Worm (Caenorhabditis elegans) whole organism, L3 larva: ENCODE results near the gene unc-23.

Experiments used
- pha-4 ChIP-seq: fragments of 150-350 bp; optimal IDR thresholded peaks from 2 replicates; lab custom pipeline; 2014; ENCODE audit warnings: missing biosample characterization, missing genetic modification reagents, missing genetic modification characterization
- snpc-4 ChIP-seq: fragments of 150-350 bp; optimal IDR thresholded peaks from 2 replicates; lab custom pipeline; 2014; ENCODE audit warnings: missing biosample characterization, missing genetic modification characterization

- no peak for TF ChIP-seq pha-4 (tag; lab: Kevin White, UChicago)
- no peak for TF ChIP-seq snpc-4 (tag; lab: Kevin White, UChicago)
Measured at ce11 chrV:8903916-8904315, 32.2 kb upstream of the unc-23 start.
